Fruit fly (Drosophila melanogaster) whole organism: ENCODE measurements around the gene Jhbp1.

Experiments used
- CG8478 ChIP-seq: fragments of >200 bp; optimal IDR thresholded peaks from 2 replicates; lab custom pipeline; 2018; ENCODE audit warnings: inconsistent platforms
- Dll ChIP-seq: fragments of >200 bp; optimal IDR thresholded peaks from 2 replicates; lab custom pipeline; 2017
- EcR ChIP-seq, 2 experiments: fragments of >200 bp; optimal IDR thresholded peaks; 2 replicates each; lab custom pipeline; 2017; ENCODE audit warnings: missing biosample characterization in 2 of 2, missing genetic modification characterization in 2 of 2, missing genetic modification reagents in 2 of 2
- pan ChIP-seq: fragments of >200 bp; optimal IDR thresholded peaks from 2 replicates; lab custom pipeline; 2017
- psq ChIP-seq: fragments of >200 bp; optimal IDR thresholded peaks from 2 replicates; lab custom pipeline; 2017
- usp ChIP-seq: fragments of >200 bp; optimal IDR thresholded peaks from 2 replicates; lab custom pipeline; 2017; ENCODE audit warnings: missing biosample characterization, missing genetic modification characterization, mixed read lengths

Jhbp1 gene

dm6 chr3R:4979143-4979728 lies 14.0 kb downstream of the Jhbp1 start:
- TF ChIP-seq Dll (lab: Kevin White, UChicago) (no peak), psq (lab: Kevin White, UChicago) (no peak), EcR (GFP tag; optimal IDR thresholded peaks at IDR 0.05; lab: Kevin White, UChicago) (no peak), usp (GFP tag; lab: Kevin White, UChicago) (no peak), pan (no peak), CG8478 (no peak)

- TF ChIP-seq usp (GFP tag; lab: Kevin White, UChicago), result no peak
- TF ChIP-seq pan, result no peak
- no peak for TF ChIP-seq CG8478
- TF ChIP-seq psq (lab: Kevin White, UChicago), result no peak
- TF ChIP-seq EcR (GFP tag; optimal IDR thresholded peaks at IDR 0.05; lab: Kevin White, UChicago), result no peak
- TF ChIP-seq Dll (lab: Kevin White, UChicago), result no peak
Observed at dm6 chr3R:4980069-4980797, 15.0 kb downstream of the Jhbp1 start.

dm6 chr3R:4981076-4981593 lies 15.9 kb downstream of the Jhbp1 start:
- TF ChIP-seq psq (lab: Kevin White, UChicago) (no peak), usp (GFP tag; lab: Kevin White, UChicago) (no peak), CG8478 (no peak), Dll (lab: Kevin White, UChicago) (no peak)

dm6 chr3R:4984132-4984531 lies 18.9 kb downstream of the Jhbp1 start, which contains the start of gene CG14662:
CG14662 (minus strand) TSS chr3R:4984232.
- TF ChIP-seq Dll (lab: Kevin White, UChicago) (no peak), EcR (GFP tag; optimal IDR thresholded peaks at IDR 0.05; lab: Kevin White, UChicago) (no peak), CG8478 (no peak), pan (no peak), psq (lab: Kevin White, UChicago) (no peak), usp (GFP tag; lab: Kevin White, UChicago) (no peak)

dm6 chr3R:4984688-4985087 lies 19.4 kb downstream of the Jhbp1 start:
- TF ChIP-seq psq (lab: Kevin White, UChicago) (no peak), Dll (lab: Kevin White, UChicago) (no peak), pan (no peak)

dm6 chr3R:4986666-4987065 lies 21.4 kb downstream of the Jhbp1 start:
- TF ChIP-seq Dll (lab: Kevin White, UChicago), result no peak
- TF ChIP-seq pan, result no peak
- no peak for TF ChIP-seq EcR (GFP tag; optimal IDR thresholded peaks at IDR 0.05; lab: Kevin White, UChicago)

dm6 chr3R:4987408-4987807 lies 22.2 kb downstream of the Jhbp1 start:
- TF ChIP-seq usp (GFP tag; lab: Kevin White, UChicago) (no peak), pan (no peak), Dll (lab: Kevin White, UChicago) (no peak), CG8478 (no peak), EcR (GFP tag; optimal IDR thresholded peaks at IDR 0.05; lab: Kevin White, UChicago) (no peak), psq (lab: Kevin White, UChicago) (no peak)

dm6 chr3R:4989150-4990017 lies 24.1 kb downstream of the Jhbp1 start:
- no peak for TF ChIP-seq EcR (GFP tag; optimal IDR thresholded peaks at IDR 0.05; lab: Kevin White, UChicago)
- TF ChIP-seq Dll (lab: Kevin White, UChicago), result no peak

- TF ChIP-seq usp (GFP tag; lab: Kevin White, UChicago) (no peak), Dll (lab: Kevin White, UChicago) (no peak), EcR (GFP tag; optimal IDR thresholded peaks at IDR 0.05; lab: Kevin White, UChicago) (no peak), psq (lab: Kevin White, UChicago) (no peak)
Observed at dm6 chr3R:4992227-4992737, 27.0 kb downstream of the Jhbp1 start.

dm6 chr3R:4993385-4993784 lies 28.1 kb downstream of the Jhbp1 start:
- no peak for TF ChIP-seq pan
- TF ChIP-seq psq (lab: Kevin White, UChicago), result no peak
- no peak for TF ChIP-seq CG8478
- TF ChIP-seq Dll (lab: Kevin White, UChicago), result no peak
- no peak for TF ChIP-seq EcR (GFP tag; optimal IDR thresholded peaks at IDR 0.05; lab: Kevin White, UChicago)
- TF ChIP-seq usp (GFP tag; lab: Kevin White, UChicago), result no peak

- TF ChIP-seq CG8478, result no peak
- no peak for TF ChIP-seq Dll (lab: Kevin White, UChicago)
- TF ChIP-seq EcR (GFP tag; optimal IDR thresholded peaks at IDR 0.05; lab: Kevin White, UChicago), result no peak
- no peak for TF ChIP-seq usp (GFP tag; lab: Kevin White, UChicago)
- TF ChIP-seq psq (lab: Kevin White, UChicago), result no peak
- TF ChIP-seq pan, result no peak
Observed at dm6 chr3R:4994659-4995058, 29.4 kb downstream of the Jhbp1 start.
